Worm (Caenorhabditis elegans) whole organism, L2 larva: ENCODE data around the gene trx-1.

Experiments
- ceh-82 ChIP-seq: fragments of 150-350 bp; optimal IDR thresholded peaks from 2 replicates; lab custom pipeline; 2014; ENCODE audit warnings: missing biosample characterization, missing genetic modification characterization
- egl-27 ChIP-seq: sonication (generic microtip); optimal IDR thresholded peaks from 3 replicates; lab custom pipeline; 2017; ENCODE audit warnings: missing biosample characterization, missing genetic modification reagents, missing genetic modification characterization
- lsy-2 ChIP-seq, 2 experiments: fragments of 150-350 bp in 1 of 2; sonication (generic microtip) in 1 of 2; optimal IDR thresholded peaks; 2 replicates each; lab custom pipeline; 2014 to 2017; ENCODE audit warnings: missing biosample characterization in 2 of 2, missing genetic modification characterization in 2 of 2
- nhr-12 ChIP-seq: fragments of 150-350 bp; optimal IDR thresholded peaks from 2 replicates; lab custom pipeline; 2014; ENCODE audit warnings: missing biosample characterization, missing genetic modification characterization
- nhr-129 ChIP-seq: fragments of 150-350 bp; optimal IDR thresholded peaks from 2 replicates; lab custom pipeline; 2014; ENCODE audit warnings: missing biosample characterization, missing genetic modification characterization
- nhr-237 ChIP-seq: fragments of 150-350 bp; optimal IDR thresholded peaks from 2 replicates; lab custom pipeline; 2014; ENCODE audit warnings: missing biosample characterization, missing genetic modification characterization
- skn-1 ChIP-seq: sonication (generic microtip); optimal IDR thresholded peaks from 2 replicates; lab custom pipeline; 2017; ENCODE audit warnings: missing biosample characterization, missing genetic modification characterization
- sma-9 ChIP-seq, 2 experiments: fragments of 150-350 bp in 1 of 2; sonication (generic microtip) in 1 of 2; optimal IDR thresholded peaks; 2 replicates each; lab custom pipeline; 2014 to 2016; ENCODE audit warnings: missing genetic modification characterization in 2 of 2, mild to moderate bottlenecking in 1 of 2, missing biosample characterization in 1 of 2, missing compliant biosample characterization in 1 of 2, missing genetic modification reagents in 1 of 2, moderate library complexity in 1 of 2
- ztf-1 ChIP-seq: fragments of 200-800 bp; sonication (Bioruptor generic); conservative IDR thresholded peaks from 2 replicates; pipeline ENCODE4 v1.3.6; 2022; ENCODE audit warnings: missing genetic modification characterization, missing compliant biosample characterization

DNA sequence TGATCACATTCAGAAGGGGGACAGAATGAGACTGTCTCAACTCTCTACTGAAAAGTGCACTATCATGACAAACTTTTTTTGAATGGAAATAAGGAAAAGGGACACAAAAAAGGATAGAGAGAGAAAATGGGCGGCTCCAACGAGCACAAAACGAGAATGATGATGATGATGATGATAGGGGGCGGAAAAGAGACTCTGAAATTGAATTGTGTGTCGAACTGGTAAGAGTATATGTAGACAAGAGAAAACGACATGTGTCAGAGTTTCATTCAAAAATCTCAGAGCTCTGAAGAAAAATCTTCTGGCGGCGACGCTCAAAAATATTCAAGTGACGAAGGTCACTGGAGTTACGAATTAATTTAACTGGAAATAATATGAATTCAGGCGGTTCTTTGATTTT, 41.9 kb upstream of the trx-1 start:
- TF ChIP-seq nhr-237 (tag; lab: Kevin White, UChicago) (no peak), nhr-12 (tag; lab: Kevin White, UChicago) (no peak), ceh-82 (tag; lab: Kevin White, UChicago) (no peak), egl-27 (tag; lab: Kevin White, UChicago) (no peak), ztf-1 (GFP tag; lab: Robert Waterston, UW) (no peak), nhr-129 (tag; lab: Kevin White, UChicago) (no peak), lsy-2 (tag; optimal IDR thresholded peaks at IDR 0.05; lab: Kevin White, UChicago) (no peak), skn-1 (tag; lab: Kevin White, UChicago) (no peak), sma-9 (GFP tag; optimal IDR thresholded peaks at IDR 0.05; lab: Kevin White, UChicago) (no peak), sma-9 (tag; optimal IDR thresholded peaks at IDR 0.05; lab: Kevin White, UChicago) (no peak)
